Fruit fly (Drosophila melanogaster) whole organism, adult: ENCODE measurements around the gene Sfp24Ba.

Source experiments
- CG1620 ChIP-seq: fragments of 200-800 bp; sonication (Bioruptor generic); optimal IDR thresholded peaks from 2 replicates; lab custom pipeline; 2016; ENCODE audit warnings: missing biosample characterization, missing genetic modification characterization
- CG7045 ChIP-seq: fragments of 200-800 bp; sonication (Bioruptor generic); optimal IDR thresholded peaks from 2 replicates; lab custom pipeline; 2017; ENCODE audit warnings: missing biosample characterization, mild to moderate bottlenecking, missing genetic modification characterization
- Clk ChIP-seq: fragments of 200-800 bp; sonication (Bioruptor generic); optimal IDR thresholded peaks from 2 replicates; lab custom pipeline; 2017; ENCODE audit warnings: missing biosample characterization, missing genetic modification characterization
- Crg-1 ChIP-seq: fragments of 200-800 bp; sonication (Bioruptor generic); optimal IDR thresholded peaks from 2 replicates; lab custom pipeline; 2016; ENCODE audit warnings: missing biosample characterization, missing genetic modification characterization
- Hr96 ChIP-seq: fragments of 200-800 bp; sonication (Bioruptor generic); optimal IDR thresholded peaks from 2 replicates; lab custom pipeline; 2016; ENCODE audit warnings: missing biosample characterization, missing genetic modification characterization
- Mnt ChIP-seq: fragments of 200-800 bp; sonication (Bioruptor generic); optimal IDR thresholded peaks from 2 replicates; lab custom pipeline; 2016; ENCODE audit warnings: missing biosample characterization, mild to moderate bottlenecking, missing genetic modification characterization
- cic ChIP-seq: fragments of 200-800 bp; sonication (Bioruptor generic); optimal IDR thresholded peaks from 2 replicates; lab custom pipeline; 2017; ENCODE audit warnings: missing biosample characterization, mild to moderate bottlenecking, missing genetic modification characterization, moderate library complexity
- cnc ChIP-seq, 2 experiments: fragments of >200 bp; optimal IDR thresholded peaks; 2 replicates each; lab custom pipeline; 2017
- ovo ChIP-seq: fragments of 200-800 bp; sonication (Bioruptor generic); optimal IDR thresholded peaks from 2 replicates; lab custom pipeline; 2016; ENCODE audit warnings: missing biosample characterization, missing genetic modification characterization
- toe ChIP-seq: fragments of 200-800 bp; sonication (Bioruptor generic); optimal IDR thresholded peaks from 2 replicates; lab custom pipeline; 2016; ENCODE audit warnings: missing biosample characterization, missing genetic modification characterization

DNA sequence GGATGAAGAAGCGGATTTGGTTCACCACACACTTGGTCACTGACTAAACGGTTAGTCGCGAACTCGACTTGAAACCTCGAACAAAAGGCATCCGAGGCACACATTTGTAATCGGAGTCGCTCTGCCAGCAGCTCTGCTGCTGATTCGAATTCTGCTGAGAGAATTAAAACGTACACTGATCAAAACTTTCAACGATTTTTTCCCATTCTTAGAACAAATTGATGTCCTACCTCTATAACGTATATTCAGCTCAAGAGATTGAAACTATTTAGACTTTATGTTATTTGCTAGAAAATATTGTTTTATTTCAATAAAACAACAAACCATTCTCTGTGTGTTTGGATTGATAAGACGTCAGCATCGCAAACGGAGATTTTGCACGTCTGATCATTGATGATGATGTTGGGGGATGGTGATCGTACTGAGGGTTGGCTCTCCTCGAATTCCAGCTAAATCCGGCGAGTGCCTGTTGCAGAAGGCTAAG lies 37.1 kb upstream of the Sfp24Ba start, which contains the start of gene CG31778:
- TF ChIP-seq Hr96 (no peak), Crg-1 (no peak), toe (no peak), cic (GFP tag; lab: Kevin White, UChicago) (no peak), Clk (GFP tag; lab: Kevin White, UChicago) (no peak), CG7045 (GFP tag; lab: Kevin White, UChicago) (peak; percentile 6), Mnt (GFP tag; lab: Kevin White, UChicago) (peak; percentile 30), cnc (optimal IDR thresholded peaks at IDR 0.05; lab: Kevin White, UChicago) (no peak), ovo (GFP tag; lab: Kevin White, UChicago) (no peak), CG1620 (GFP tag; lab: Kevin White, UChicago) (no peak)
